Worm (Caenorhabditis elegans) whole organism, late embryonic: Measurements from ENCODE around the gene R13H9.6.

Experiments
- F13H6.1 ChIP-seq: sonication (generic microtip); optimal IDR thresholded peaks from 2 replicates; lab custom pipeline; 2016; ENCODE audit warnings: missing genetic modification characterization, missing compliant biosample characterization
- ama-1 ChIP-seq: fragments of 150-350 bp; optimal IDR thresholded peaks from 2 replicates; lab custom pipeline; 2014
- ceh-14 ChIP-seq: sonication (generic microtip); optimal IDR thresholded peaks from 2 replicates; lab custom pipeline; 2016; ENCODE audit warnings: missing genotype, missing genetic modification characterization, missing compliant biosample characterization
- ceh-18 ChIP-seq: sonication (generic microtip); optimal IDR thresholded peaks from 2 replicates; lab custom pipeline; 2016; ENCODE audit warnings: missing genetic modification characterization, missing compliant biosample characterization
- fkh-10 ChIP-seq: fragments of 150-350 bp; optimal IDR thresholded peaks from 2 replicates; lab custom pipeline; 2014; ENCODE audit warnings: missing biosample characterization, missing genetic modification reagents, missing genetic modification characterization
- hlh-30 ChIP-seq: sonication (generic microtip); optimal IDR thresholded peaks from 2 replicates; lab custom pipeline; 2017; ENCODE audit warnings: antibody characterized with exemption, missing genetic modification characterization, missing compliant biosample characterization; ENCODE audit not compliant: insufficient read depth
- lim-6 ChIP-seq: sonication (generic microtip); optimal IDR thresholded peaks from 2 replicates; lab custom pipeline; 2016; ENCODE audit warnings: missing genetic modification characterization, missing compliant biosample characterization
- pax-1 ChIP-seq: fragments of 150-350 bp; optimal IDR thresholded peaks from 2 replicates; lab custom pipeline; 2014; ENCODE audit warnings: missing biosample characterization, missing genetic modification characterization
- rnt-1 ChIP-seq: sonication (generic microtip); optimal IDR thresholded peaks from 2 replicates; lab custom pipeline; 2016; ENCODE audit warnings: missing genetic modification characterization, missing compliant biosample characterization
- sox-2 ChIP-seq: fragments of 200-800 bp; sonication (Bioruptor generic); IDR thresholded peaks from 2 replicates; pipeline ENCODE4 v1.3.6; 2022; ENCODE audit warnings: missing genetic modification reagents, missing genetic modification characterization, missing compliant biosample characterization
- sox-4 ChIP-seq: sonication (generic microtip); optimal IDR thresholded peaks from 2 replicates; lab custom pipeline; 2017; ENCODE audit warnings: mild to moderate bottlenecking, missing genetic modification characterization, inconsistent platforms, missing compliant biosample characterization
- tbx-2 ChIP-seq: sonication (generic microtip); optimal IDR thresholded peaks from 2 replicates; lab custom pipeline; 2016; ENCODE audit warnings: missing genetic modification characterization, missing compliant biosample characterization

DNA sequence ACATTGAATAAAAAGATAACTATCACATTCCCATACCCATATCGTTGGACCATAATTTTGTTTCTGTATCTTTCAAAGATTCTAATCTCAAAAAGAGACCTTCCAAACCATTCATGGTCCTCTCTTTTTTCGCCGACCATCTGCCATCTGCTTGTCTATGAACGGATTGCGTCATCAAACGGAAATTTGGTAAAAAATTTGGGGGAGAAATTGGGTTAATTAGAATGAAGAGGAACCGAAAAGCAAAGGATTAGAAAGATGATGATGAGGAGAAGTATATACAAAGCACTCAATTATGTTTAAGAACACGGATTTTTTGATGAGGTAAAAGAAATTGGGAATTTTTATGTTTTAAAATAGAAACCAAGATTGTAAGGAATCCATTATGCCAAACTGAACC is 41.5 kb upstream of the R13H9.6 start:
- TF ChIP-seq ceh-14, result no peak
- no peak for TF ChIP-seq tbx-2 (tag; lab: Kevin White, UChicago)
- TF ChIP-seq sox-4 (tag; lab: Kevin White, UChicago), result no peak
- no peak for TF ChIP-seq fkh-10 (GFP tag; lab: Kevin White, UChicago)
- no peak for TF ChIP-seq ama-1
- TF ChIP-seq sox-2, result no peak
- no peak for TF ChIP-seq ceh-18 (tag; lab: Kevin White, UChicago)
- no peak for TF ChIP-seq lim-6
- TF ChIP-seq hlh-30 (tag; lab: Kevin White, UChicago), result no peak
- no peak for TF ChIP-seq pax-1
- TF ChIP-seq rnt-1 (tag; lab: Kevin White, UChicago), result no peak
- TF ChIP-seq F13H6.1 (tag; lab: Kevin White, UChicago), result no peak
